Fruit fly (Drosophila melanogaster): ENCODE results near the gene CG10477.

dm6 chr3L:5996520-5996919 is 37.9 kb downstream of the CG10477 start:
- TF ChIP-seq Hr78 (GFP tag; optimal IDR thresholded peaks at IDR 0.05) (no peak), usp (GFP tag; optimal IDR thresholded peaks at IDR 0.05) (no peak), rgr (GFP tag; optimal IDR thresholded peaks at IDR 0.05) (no peak), dmrt93B (GFP tag; optimal IDR thresholded peaks at IDR 0.05) (no peak), brk (GFP tag; optimal IDR thresholded peaks at IDR 0.05) (no peak), dsf (GFP tag; optimal IDR thresholded peaks at IDR 0.05; ENCODE audit: borderline replicate concordance) (no peak), Jra (GFP tag; optimal IDR thresholded peaks at IDR 0.05) (no peak), Myc (optimal IDR thresholded peaks at IDR 0.05) (no peak), h (GFP tag; optimal IDR thresholded peaks at IDR 0.05) (no peak), Dfd (GFP tag; optimal IDR thresholded peaks at IDR 0.05) (no peak), pan (optimal IDR thresholded peaks at IDR 0.05) (no peak), OdsH (GFP tag; optimal IDR thresholded peaks at IDR 0.05) (no peak), psq (GFP tag; optimal IDR thresholded peaks at IDR 0.05) (no peak), Hr83 (GFP tag; optimal IDR thresholded peaks at IDR 0.05; ENCODE audit: poor library complexity, severe bottlenecking) (no peak)

Data from whole organism, wandering third instar larva.